Fruit fly (Drosophila melanogaster): ENCODE data around the gene CG4911.

- TF ChIP-seq cnc (optimal IDR thresholded peaks at IDR 0.05) (no peak), Hr96 (GFP tag; optimal IDR thresholded peaks at IDR 0.05) (no peak), toe (GFP tag; optimal IDR thresholded peaks at IDR 0.05) (no peak), CG33017 (tag; optimal IDR thresholded peaks at IDR 0.05) (no peak), kay (GFP tag; ENCODE audit: borderline replicate concordance) (no peak), CG7045 (GFP tag; optimal IDR thresholded peaks at IDR 0.05) (no peak), CG7101 (tag; optimal IDR thresholded peaks at IDR 0.05) (no peak), Clk (GFP tag; optimal IDR thresholded peaks at IDR 0.05) (no peak)
These were observed 47.4 kb downstream of the CG4911 start for dm6 chr3L:9025178-9025577.
